Worm (Caenorhabditis elegans): ENCODE measurements around the gene ghi-1.

ghi-1 gene

ce11 chrII:11627904-11628303 lies 18.6 kb upstream of the ghi-1 start:
- TF ChIP-seq hmbx-1 (tag; optimal IDR thresholded peaks at IDR 0.05) (no peak), scrt-1 (GFP tag; IDR thresholded peaks at IDR 0.05) (no peak), hnd-1 (tag; optimal IDR thresholded peaks at IDR 0.05) (no peak), F13C5.2 (tag; optimal IDR thresholded peaks at IDR 0.05) (no peak), hmg-4 (GFP tag; optimal IDR thresholded peaks at IDR 0.05) (no peak), ama-1 (optimal IDR thresholded peaks at IDR 0.05) (no peak), pes-1 (GFP tag; IDR thresholded peaks at IDR 0.05) (no peak), ceh-36 (tag; optimal IDR thresholded peaks at IDR 0.05) (no peak), tbx-11 (GFP tag; IDR thresholded peaks at IDR 0.05) (no peak)

ce11 chrII:11629957-11630356 lies 16.6 kb upstream of the ghi-1 start:
- TF ChIP-seq aly-1 (tag; optimal IDR thresholded peaks at IDR 0.05) (no peak), tbx-11 (GFP tag; IDR thresholded peaks at IDR 0.05) (no peak), flt-1 (GFP tag; IDR thresholded peaks at IDR 0.05) (no peak), F13C5.2 (tag; optimal IDR thresholded peaks at IDR 0.05) (no peak), ceh-36 (tag; optimal IDR thresholded peaks at IDR 0.05) (no peak), pes-1 (GFP tag; IDR thresholded peaks at IDR 0.05) (no peak), sea-1 (GFP tag; conservative IDR thresholded peaks at IDR 0.05) (0 out of 2 replicates have a peak, but pooled peaks have one; percentile 9), hnd-1 (tag; optimal IDR thresholded peaks at IDR 0.05) (no peak), ama-1 (optimal IDR thresholded peaks at IDR 0.05) (no peak), ceh-13 (GFP tag; optimal IDR thresholded peaks at IDR 0.05) (no peak), hmg-4 (GFP tag; optimal IDR thresholded peaks at IDR 0.05) (peak; percentile 3), hmbx-1 (tag; optimal IDR thresholded peaks at IDR 0.05) (no peak), tra-4 (tag; optimal IDR thresholded peaks at IDR 0.05) (no peak), ets-7 (tag; optimal IDR thresholded peaks at IDR 0.05) (no peak), tbx-37 (GFP tag; conservative IDR thresholded peaks at IDR 0.05) (no peak), scrt-1 (GFP tag; IDR thresholded peaks at IDR 0.05) (no peak), B0310.2 (tag; optimal IDR thresholded peaks at IDR 0.05) (peak; percentile 8)

ce11 chrII:11632689-11633088 lies 13.9 kb upstream of the ghi-1 start:
- peak; percentile 63 for TF ChIP-seq hmg-4 (GFP tag; optimal IDR thresholded peaks at IDR 0.05)
- no peak for TF ChIP-seq tbx-11 (GFP tag; IDR thresholded peaks at IDR 0.05)

ce11 chrII:11633509-11633908 lies 13.0 kb upstream of the ghi-1 start, which contains the start of gene din-1:
Gene din-1, minus strand, starts transcription at chrII:11633609.
- TF ChIP-seq B0310.2 (tag; optimal IDR thresholded peaks at IDR 0.05) (no peak), aly-1 (tag; optimal IDR thresholded peaks at IDR 0.05) (no peak), tbx-37 (GFP tag; conservative IDR thresholded peaks at IDR 0.05) (no peak), hmg-4 (GFP tag; optimal IDR thresholded peaks at IDR 0.05) (no peak), scrt-1 (GFP tag; IDR thresholded peaks at IDR 0.05) (no peak), ceh-36 (tag; optimal IDR thresholded peaks at IDR 0.05) (no peak), F13C5.2 (tag; optimal IDR thresholded peaks at IDR 0.05) (no peak), hmbx-1 (tag; optimal IDR thresholded peaks at IDR 0.05) (no peak), ceh-13 (GFP tag; optimal IDR thresholded peaks at IDR 0.05) (no peak), ama-1 (optimal IDR thresholded peaks at IDR 0.05) (no peak), sea-1 (GFP tag; conservative IDR thresholded peaks at IDR 0.05) (no peak), pes-1 (GFP tag; IDR thresholded peaks at IDR 0.05) (no peak), tbx-11 (GFP tag; IDR thresholded peaks at IDR 0.05) (no peak), flt-1 (GFP tag; IDR thresholded peaks at IDR 0.05) (no peak), hnd-1 (tag; optimal IDR thresholded peaks at IDR 0.05) (no peak), tra-4 (tag; optimal IDR thresholded peaks at IDR 0.05) (no peak), ets-7 (tag; optimal IDR thresholded peaks at IDR 0.05) (no peak)

- no peak for TF ChIP-seq hnd-1 (tag; optimal IDR thresholded peaks at IDR 0.05)
- no peak for TF ChIP-seq ama-1 (optimal IDR thresholded peaks at IDR 0.05)
- no peak for TF ChIP-seq ceh-13 (GFP tag; optimal IDR thresholded peaks at IDR 0.05)
- TF ChIP-seq F13C5.2 (tag; optimal IDR thresholded peaks at IDR 0.05) = peak; percentile 23
- TF ChIP-seq scrt-1 (GFP tag; IDR thresholded peaks at IDR 0.05) = 0 out of 2 replicates have a peak, but pooled peaks have one; percentile 50
- 0 out of 2 replicates have a peak, but pooled peaks have one; percentile 13 for TF ChIP-seq sea-1 (GFP tag; conservative IDR thresholded peaks at IDR 0.05)
- peak; percentile 2 for TF ChIP-seq ceh-36 (tag; optimal IDR thresholded peaks at IDR 0.05)
- no peak for TF ChIP-seq hmbx-1 (tag; optimal IDR thresholded peaks at IDR 0.05)
- TF ChIP-seq tra-4 (tag; optimal IDR thresholded peaks at IDR 0.05) = no peak
- peak; percentile 36 for TF ChIP-seq ets-7 (tag; optimal IDR thresholded peaks at IDR 0.05)
- TF ChIP-seq flt-1 (GFP tag; IDR thresholded peaks at IDR 0.05) = peak; percentile 4; the same call in 1 of the 2 replicates
- peak; percentile 90 for TF ChIP-seq hmg-4 (GFP tag; optimal IDR thresholded peaks at IDR 0.05)
- peak; percentile 66 for TF ChIP-seq B0310.2 (tag; optimal IDR thresholded peaks at IDR 0.05)
Observed at ce11 chrII:11634057-11634676, 12.4 kb upstream of the ghi-1 start.

ce11 chrII:11634681-11635527 lies 11.6 kb upstream of the ghi-1 start:
- TF ChIP-seq hmg-4 (GFP tag; optimal IDR thresholded peaks at IDR 0.05) = peak; percentile 92
- TF ChIP-seq tbx-37 (GFP tag; conservative IDR thresholded peaks at IDR 0.05) = no peak
- no peak; the same call in 1 of the 2 replicates for TF ChIP-seq pes-1 (GFP tag; IDR thresholded peaks at IDR 0.05)
- peak; percentile 57 for TF ChIP-seq flt-1 (GFP tag; IDR thresholded peaks at IDR 0.05)
- TF ChIP-seq scrt-1 (GFP tag; IDR thresholded peaks at IDR 0.05) = peak; percentile 58; the same call in 1 of the 2 replicates
- TF ChIP-seq hnd-1 (tag; optimal IDR thresholded peaks at IDR 0.05) = peak; percentile 15
- peak; percentile 61 for TF ChIP-seq aly-1 (tag; optimal IDR thresholded peaks at IDR 0.05)
- TF ChIP-seq F13C5.2 (tag; optimal IDR thresholded peaks at IDR 0.05) = peak; percentile 83
- TF ChIP-seq ceh-13 (GFP tag; optimal IDR thresholded peaks at IDR 0.05) = peak; percentile 39
- peak; percentile 8 for TF ChIP-seq tra-4 (tag; optimal IDR thresholded peaks at IDR 0.05)
- TF ChIP-seq ceh-36 (tag; optimal IDR thresholded peaks at IDR 0.05) = no peak
- TF ChIP-seq B0310.2 (tag; optimal IDR thresholded peaks at IDR 0.05) = no peak
- TF ChIP-seq tbx-11 (GFP tag; IDR thresholded peaks at IDR 0.05) = peak; percentile 55; the same call in 1 of the 2 replicates
- peak; percentile 60 for TF ChIP-seq ama-1 (optimal IDR thresholded peaks at IDR 0.05)
- no peak for TF ChIP-seq hmbx-1 (tag; optimal IDR thresholded peaks at IDR 0.05)
- peak; percentile 37 for TF ChIP-seq ets-7 (tag; optimal IDR thresholded peaks at IDR 0.05)
- peak; percentile 70 for TF ChIP-seq sea-1 (GFP tag; conservative IDR thresholded peaks at IDR 0.05)

All from whole organism, early embryonic.